Fruit fly (Drosophila melanogaster) whole organism: ENCODE data around the gene CG8353.

Experiments used
- Dll ChIP-seq: fragments of >200 bp; optimal IDR thresholded peaks from 2 replicates; lab custom pipeline; 2017
- psq ChIP-seq: fragments of >200 bp; optimal IDR thresholded peaks from 2 replicates; lab custom pipeline; 2017

DNA sequence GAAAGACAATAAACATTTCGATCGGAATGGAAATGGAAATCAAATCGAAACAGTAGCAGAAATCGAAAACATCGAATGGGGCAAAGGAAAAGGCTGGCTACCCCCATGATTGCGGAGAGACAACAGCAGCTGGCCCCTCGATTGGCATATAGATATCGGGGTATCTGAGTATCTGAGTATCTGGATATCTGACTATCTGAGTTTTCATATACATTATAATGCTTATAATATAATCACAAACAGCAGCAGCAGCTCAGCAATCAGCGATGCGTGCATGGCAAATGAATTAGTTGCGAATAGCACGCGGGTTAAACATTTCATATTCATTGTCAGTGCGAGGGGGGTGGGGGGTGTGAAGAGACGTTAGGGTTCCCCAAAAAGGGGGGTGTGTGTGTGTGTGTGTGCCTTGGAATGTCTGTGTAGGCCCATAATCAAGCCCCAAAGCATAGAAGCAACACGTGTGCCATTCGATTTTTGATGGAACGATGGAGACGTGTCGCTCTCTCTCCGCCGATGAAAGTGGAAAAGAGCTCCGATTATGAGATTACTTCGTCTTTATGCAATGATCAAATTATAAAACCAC lies 43.2 kb upstream of the CG8353 start:
- no peak for TF ChIP-seq psq
- TF ChIP-seq Dll (lab: Kevin White, UChicago) = no peak
